Fruit fly (Drosophila melanogaster): Measurements from ENCODE around the gene Fum4.

Gene Fum4

dm6 chr2L:10231092-10231494 lies 39.8 kb upstream of the Fum4 start (continued):
- TF ChIP-seq CG17568 (GFP tag; optimal IDR thresholded peaks at IDR 0.05) (no peak), chif (GFP tag; optimal IDR thresholded peaks at IDR 0.05) (peak in 1 of 2 experiments; percentile 11), ftz-f1 (GFP tag; optimal IDR thresholded peaks at IDR 0.05) (no peak), CG6854 (GFP tag; optimal IDR thresholded peaks at IDR 0.05) (no peak), Hr78 (GFP tag; optimal IDR thresholded peaks at IDR 0.05) (no peak), Sox102F (GFP tag; optimal IDR thresholded peaks at IDR 0.05) (no peak), oc (tag; optimal IDR thresholded peaks at IDR 0.05) (no peak), CG34422 (GFP tag; IDR thresholded peaks at IDR 0.05) (no peak), pnt (GFP tag; optimal IDR thresholded peaks at IDR 0.05) (peak; percentile 7), inv (GFP tag; IDR thresholded peaks at IDR 0.05; ENCODE audit: partially characterized antibody) (no peak), CG13894 (tag; optimal IDR thresholded peaks at IDR 0.05) (no peak), CG31224 (GFP tag; IDR thresholded peaks at IDR 0.05) (no peak), CG15514 (GFP tag; optimal IDR thresholded peaks at IDR 0.05) (no peak), CG43689 (GFP tag; IDR thresholded peaks at IDR 0.05) (no peak), CG32772 (GFP tag; IDR thresholded peaks at IDR 0.05) (no peak), CG10321 (GFP tag; IDR thresholded peaks at IDR 0.05) (no peak), z (GFP tag; IDR thresholded peaks at IDR 0.05) (no peak), Dref (GFP tag; IDR thresholded peaks at IDR 0.05) (no peak), Rfx (GFP tag; IDR thresholded peaks at IDR 0.05) (peak; percentile 62; the same call in 1 of the 2 replicates), bigmax (GFP tag; optimal IDR thresholded peaks at IDR 0.05) (no peak), C15 (GFP tag; IDR thresholded peaks at IDR 0.05) (no peak), slp2 (GFP tag; optimal IDR thresholded peaks at IDR 0.05) (no peak), Gsc (GFP tag; IDR thresholded peaks at IDR 0.05) (no peak), Stat92E (GFP tag; optimal IDR thresholded peaks at IDR 0.05) (no peak), ab (GFP tag; optimal IDR thresholded peaks at IDR 0.05) (no peak), lab (GFP tag; optimal IDR thresholded peaks at IDR 0.05) (no peak), lbe (GFP tag; optimal IDR thresholded peaks at IDR 0.05) (peak; percentile 57), CG8089 (GFP tag; optimal IDR thresholded peaks at IDR 0.05) (peak; percentile 95), Lpt (GFP tag; optimal IDR thresholded peaks at IDR 0.05) (no peak), CG12071 (GFP tag; optimal IDR thresholded peaks at IDR 0.05) (no peak), CG4328 (GFP tag; optimal IDR thresholded peaks at IDR 0.05) (peak; percentile 26), fru (optimal IDR thresholded peaks at IDR 0.05) (no peak), NC2α (GFP tag; optimal IDR thresholded peaks at IDR 0.05) (no peak), Drgx (GFP tag; IDR thresholded peaks at IDR 0.05) (peak; percentile 44), CG10267 (tag; optimal IDR thresholded peaks at IDR 0.05) (no peak), ken (GFP tag; IDR thresholded peaks at IDR 0.05) (no peak), vvl (GFP tag; IDR thresholded peaks at IDR 0.05) (no peak), Side (GFP tag; optimal IDR thresholded peaks at IDR 0.05) (no peak), CG11695 (GFP tag; IDR thresholded peaks at IDR 0.05) (0 out of 3 replicates have a peak, but pooled peaks have one; percentile 39), sd (tag; optimal IDR thresholded peaks at IDR 0.05) (peak; percentile 84), cas (GFP tag; IDR thresholded peaks at IDR 0.05) (no peak), pb (GFP tag; optimal IDR thresholded peaks at IDR 0.05) (no peak), disco-r (GFP tag; optimal IDR thresholded peaks at IDR 0.05) (no peak), sima (GFP tag; optimal IDR thresholded peaks at IDR 0.05) (no peak), BEAF-32 (GFP tag; optimal IDR thresholded peaks at IDR 0.05) (no peak), CG11723 (GFP tag; optimal IDR thresholded peaks at IDR 0.05) (no peak), MTF-1 (GFP tag; optimal IDR thresholded peaks at IDR 0.05; ENCODE audit: borderline replicate concordance) (no peak), CG8924 (tag; optimal IDR thresholded peaks at IDR 0.05) (peak; percentile 44), lmd (GFP tag; IDR thresholded peaks at IDR 0.05) (no peak), CG3995 (GFP tag; optimal IDR thresholded peaks at IDR 0.05) (no peak), CG10543 (GFP tag; optimal IDR thresholded peaks at IDR 0.05) (no peak), CG12219 (GFP tag; optimal IDR thresholded peaks at IDR 0.05) (no peak)

Measured in whole organism, embryonic.